Worm (Caenorhabditis elegans) whole organism, L3 larva: ENCODE data around the gene T05A8.8.

Experiments used
- R02D3.7 ChIP-seq: fragments of 150-350 bp; optimal IDR thresholded peaks from 2 replicates; lab custom pipeline; 2014; ENCODE audit warnings: missing biosample characterization, missing genetic modification characterization
- ZK546.5 ChIP-seq: sonication (generic microtip); optimal IDR thresholded peaks from 2 replicates; lab custom pipeline; 2017; ENCODE audit warnings: missing biosample characterization, missing genetic modification characterization
- elt-1 ChIP-seq: fragments of 150-350 bp; optimal IDR thresholded peaks from 2 replicates; lab custom pipeline; 2014; ENCODE audit warnings: missing biosample characterization, missing genetic modification characterization
- elt-2 ChIP-seq: sonication (generic microtip); optimal IDR thresholded peaks from 2 replicates; lab custom pipeline; 2016; ENCODE audit warnings: missing genetic modification reagents, mild to moderate bottlenecking, missing genetic modification characterization, missing compliant biosample characterization
- nhr-11 ChIP-seq: fragments of 150-350 bp; optimal IDR thresholded peaks from 2 replicates; lab custom pipeline; 2014; ENCODE audit warnings: missing biosample characterization, missing genetic modification characterization
- ztf-11 ChIP-seq: fragments of 150-350 bp; optimal IDR thresholded peaks from 2 replicates; lab custom pipeline; 2014; ENCODE audit warnings: missing biosample characterization, missing genetic modification characterization

DNA sequence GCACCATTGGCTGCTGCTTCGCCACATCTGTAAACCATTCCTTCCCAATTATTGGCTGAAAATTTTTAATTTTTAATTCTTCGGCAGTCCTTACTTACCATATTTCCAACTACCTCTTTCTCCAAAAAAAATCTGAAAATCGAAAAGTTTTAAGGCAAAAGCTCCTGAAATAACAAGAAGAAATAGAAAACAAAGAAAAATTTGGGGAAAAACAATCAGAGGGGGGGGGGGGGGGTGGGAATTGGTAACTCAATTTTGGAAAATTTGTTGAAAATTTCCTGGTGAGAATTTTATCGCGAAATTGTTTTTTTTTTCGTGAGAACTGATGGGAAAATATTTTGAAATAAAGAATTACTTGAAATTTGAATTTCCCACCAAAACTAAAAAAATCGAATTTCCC, 44.0 kb upstream of the T05A8.8 start, which contains the start of gene set-11:
- TF ChIP-seq elt-2: no peak
- TF ChIP-seq nhr-11 (tag; lab: Kevin White, UChicago): no peak
- TF ChIP-seq ZK546.5 (tag; lab: Kevin White, UChicago): no peak
- no peak for TF ChIP-seq R02D3.7
- TF ChIP-seq elt-1: no peak
- TF ChIP-seq ztf-11 (tag; lab: Kevin White, UChicago): no peak
